Worm (Caenorhabditis elegans) whole organism, L1 larva: ENCODE results near the gene F56H9.6.

ENCODE experiments used
- C04F5.9 ChIP-seq: sonication (generic microtip); optimal IDR thresholded peaks from 2 replicates; lab custom pipeline; 2016; ENCODE audit warnings: missing genetic modification characterization, missing compliant biosample characterization
- C34B4.2 ChIP-seq: sonication (generic microtip); optimal IDR thresholded peaks from 2 replicates; lab custom pipeline; 2017; ENCODE audit warnings: mild to moderate bottlenecking, missing genetic modification characterization, missing compliant biosample characterization
- F16B12.6 ChIP-seq: fragments of 150-350 bp; optimal IDR thresholded peaks from 2 replicates; lab custom pipeline; 2014; ENCODE audit warnings: missing biosample characterization, missing genetic modification characterization
- aha-1 ChIP-seq: fragments of 150-350 bp; optimal IDR thresholded peaks from 2 replicates; lab custom pipeline; 2014; ENCODE audit warnings: missing biosample characterization, missing genetic modification characterization
- aly-2 ChIP-seq: fragments of 150-350 bp; optimal IDR thresholded peaks from 2 replicates; lab custom pipeline; 2014; ENCODE audit warnings: missing biosample characterization, missing genetic modification characterization
- ama-1 ChIP-seq: fragments of 150-350 bp; optimal IDR thresholded peaks from 2 replicates; lab custom pipeline; 2014
- ceh-63 ChIP-seq: fragments of 200-800 bp; sonication (Bioruptor generic); optimal IDR thresholded peaks from 2 replicates; lab custom pipeline; 2018; ENCODE audit warnings: mild to moderate bottlenecking, missing genetic modification characterization, missing compliant biosample characterization
- ceh-8 ChIP-seq: fragments of 200-800 bp; sonication (Bioruptor generic); optimal IDR thresholded peaks from 2 replicates; lab custom pipeline; 2018; ENCODE audit warnings: mild to moderate bottlenecking, missing genetic modification characterization, moderate library complexity, missing compliant biosample characterization
- ceh-82 ChIP-seq, 3 experiments: fragments of 150-350 bp in 1 of 3; sonication (generic microtip) in 2 of 3; optimal IDR thresholded peaks; 2 replicates each; lab custom pipeline; 2014 to 2017; ENCODE audit warnings: missing biosample characterization in 3 of 3, missing genetic modification characterization in 3 of 3
- ceh-90 ChIP-seq: sonication (generic microtip); optimal IDR thresholded peaks from 2 replicates; lab custom pipeline; 2016; ENCODE audit warnings: missing genetic modification characterization, missing compliant biosample characterization
- ces-1 ChIP-seq: fragments of 150-350 bp; optimal IDR thresholded peaks from 2 replicates; lab custom pipeline; 2014; ENCODE audit warnings: missing biosample characterization, missing genetic modification reagents, missing genetic modification characterization
- dpl-1 ChIP-seq, 3 experiments: fragments of 150-350 bp in 2 of 3; sonication (generic microtip) in 1 of 3; optimal IDR thresholded peaks; 2 replicates each; lab custom pipeline; 2014 to 2017; ENCODE audit warnings: missing biosample characterization in 3 of 3, missing genetic modification characterization in 3 of 3, missing genetic modification reagents in 3 of 3
- dsc-1 ChIP-seq: sonication (generic microtip); optimal IDR thresholded peaks from 2 replicates; lab custom pipeline; 2016; ENCODE audit warnings: mild to moderate bottlenecking, missing genetic modification characterization, missing compliant biosample characterization
- efl-1 ChIP-seq, 4 experiments: fragments of 150-350 bp; optimal IDR thresholded peaks in 3 of 4; peaks in 1 of 4; 1 replicate in 1 of 4; 2 replicates in 3 of 4; lab custom pipeline; 2014; ENCODE audit warnings: missing biosample characterization in 2 of 4, missing genetic modification characterization in 2 of 4, missing genetic modification reagents in 2 of 4
- efl-3 ChIP-seq: fragments of 200-800 bp; sonication (Bioruptor generic); optimal IDR thresholded peaks from 2 replicates; lab custom pipeline; 2018; ENCODE audit warnings: mild to moderate bottlenecking, missing genetic modification characterization, missing compliant biosample characterization
- elt-2 ChIP-seq: sonication (generic microtip); optimal IDR thresholded peaks from 2 replicates; lab custom pipeline; 2016; ENCODE audit warnings: missing genetic modification characterization, mild to moderate bottlenecking, inconsistent platforms, missing compliant biosample characterization, missing genetic modification reagents
- elt-3 ChIP-seq, 6 experiments: fragments of 150-350 bp in 1 of 6; sonication (generic microtip); optimal IDR thresholded peaks; 2 replicates each; lab custom pipeline; 2017 to 2018; ENCODE audit warnings: missing biosample characterization in 6 of 6, missing genetic modification characterization in 6 of 6, inconsistent platforms in 1 of 6
- ets-5 ChIP-seq: fragments of 200-800 bp; sonication (Bioruptor generic); IDR thresholded peaks from 2 replicates; pipeline ENCODE4 v1.3.6; 2022; ENCODE audit warnings: missing genetic modification characterization, missing compliant biosample characterization
- fkh-8 ChIP-seq: sonication (generic microtip); optimal IDR thresholded peaks from 2 replicates; lab custom pipeline; 2016; ENCODE audit warnings: mild to moderate bottlenecking, missing genetic modification characterization, missing compliant biosample characterization
- hlh-17 ChIP-seq: fragments of 200-800 bp; sonication (Bioruptor generic); optimal IDR thresholded peaks from 2 replicates; lab custom pipeline; 2018; ENCODE audit warnings: missing genetic modification characterization, mild to moderate bottlenecking, missing compliant biosample characterization, moderate library complexity, borderline replicate concordance
- hpl-2 ChIP-seq: fragments of 150-350 bp; optimal IDR thresholded peaks from 2 replicates; lab custom pipeline; 2014; ENCODE audit warnings: missing biosample characterization, missing genetic modification reagents, missing genetic modification characterization
- irx-1 ChIP-seq: sonication (generic microtip); optimal IDR thresholded peaks from 2 replicates; lab custom pipeline; 2016; ENCODE audit warnings: missing genetic modification characterization, missing compliant biosample characterization
- jun-1 ChIP-seq: fragments of 150-350 bp; optimal IDR thresholded peaks from 2 replicates; lab custom pipeline; 2014; ENCODE audit warnings: missing biosample characterization, missing genetic modification reagents, missing genetic modification characterization
- lin-13 ChIP-seq: fragments of 150-350 bp; optimal IDR thresholded peaks from 2 replicates; lab custom pipeline; 2014; ENCODE audit warnings: missing biosample characterization, missing genetic modification reagents, missing genetic modification characterization
- lin-14 ChIP-seq: fragments of 200-800 bp; sonication (Bioruptor generic); optimal IDR thresholded peaks from 2 replicates; lab custom pipeline; 2018; ENCODE audit warnings: mild to moderate bottlenecking, missing genetic modification characterization, moderate library complexity, missing compliant biosample characterization
- lin-15B ChIP-seq: fragments of 150-350 bp; sonication (generic microtip); optimal IDR thresholded peaks from 3 replicates; lab custom pipeline; 2014; ENCODE audit warnings: missing biosample characterization, missing genetic modification characterization
- lin-35 ChIP-seq, 2 experiments: fragments of 150-350 bp; optimal IDR thresholded peaks; 2 replicates each; lab custom pipeline; 2014; ENCODE audit warnings: missing biosample characterization in 2 of 2, missing genetic modification characterization in 2 of 2, missing genetic modification reagents in 2 of 2
- lin-39 ChIP-seq: fragments of 150-350 bp; optimal IDR thresholded peaks from 2 replicates; lab custom pipeline; 2014; ENCODE audit warnings: missing biosample characterization, missing genetic modification reagents, missing genetic modification characterization
- lsy-2 ChIP-seq, 2 experiments: fragments of 150-350 bp; optimal IDR thresholded peaks; 2 replicates each; lab custom pipeline; 2014; ENCODE audit warnings: missing biosample characterization in 2 of 2, missing genetic modification characterization in 2 of 2
- mab-9 ChIP-seq: fragments of 200-800 bp; sonication (Bioruptor generic); IDR thresholded peaks from 2 replicates; pipeline ENCODE4 v1.3.6; 2022; ENCODE audit warnings: missing genetic modification reagents, missing genetic modification characterization, missing compliant biosample characterization
- mdl-1 ChIP-seq, 2 experiments: fragments of 150-350 bp; optimal IDR thresholded peaks; 2 replicates each; lab custom pipeline; 2014 to 2017; ENCODE audit warnings: missing biosample characterization in 2 of 2, missing genetic modification characterization in 2 of 2, inconsistent platforms in 1 of 2
- nhr-11 ChIP-seq: fragments of 150-350 bp; optimal IDR thresholded peaks from 2 replicates; lab custom pipeline; 2014; ENCODE audit warnings: missing biosample characterization, missing genetic modification characterization
- nhr-20 ChIP-seq: sonication (generic microtip); optimal IDR thresholded peaks from 2 replicates; lab custom pipeline; 2016; ENCODE audit warnings: mild to moderate bottlenecking, missing genetic modification characterization, missing compliant biosample characterization
- nhr-28 ChIP-seq: fragments of 150-350 bp; optimal IDR thresholded peaks from 2 replicates; lab custom pipeline; 2014; ENCODE audit warnings: missing biosample characterization, missing genetic modification characterization
- nhr-47 ChIP-seq: sonication (generic microtip); optimal IDR thresholded peaks from 2 replicates; lab custom pipeline; 2016; ENCODE audit warnings: mild to moderate bottlenecking, missing genetic modification characterization, moderate library complexity, missing compliant biosample characterization
- nhr-71 ChIP-seq: sonication (generic microtip); optimal IDR thresholded peaks from 2 replicates; lab custom pipeline; 2016; ENCODE audit warnings: mild to moderate bottlenecking, missing genetic modification characterization, moderate library complexity, missing compliant biosample characterization
- nhr-77 ChIP-seq: fragments of 150-350 bp; optimal IDR thresholded peaks from 2 replicates; lab custom pipeline; 2014; ENCODE audit warnings: missing biosample characterization, missing genetic modification characterization
- nhr-85 ChIP-seq: sonication (generic microtip); peaks from one replicate; lab custom pipeline; 2016; ENCODE audit warnings: missing genetic modification characterization, inconsistent platforms, missing compliant biosample characterization
- pag-3 ChIP-seq: sonication (generic microtip); optimal IDR thresholded peaks from 2 replicates; lab custom pipeline; 2017; ENCODE audit warnings: missing genetic modification characterization, mild to moderate bottlenecking, missing compliant biosample characterization, antibody characterized with exemption, borderline replicate concordance; ENCODE audit not compliant: insufficient read depth
- pqm-1 ChIP-seq: sonication (generic microtip); optimal IDR thresholded peaks from 3 replicates; lab custom pipeline; 2017; ENCODE audit warnings: missing biosample characterization, missing genetic modification characterization
- snu-23 ChIP-seq: sonication (generic microtip); optimal IDR thresholded peaks from 2 replicates; lab custom pipeline; 2016; ENCODE audit warnings: missing genetic modification characterization, missing compliant biosample characterization
- sox-4 ChIP-seq: sonication (generic microtip); optimal IDR thresholded peaks from 2 replicates; lab custom pipeline; 2016; ENCODE audit warnings: missing genetic modification characterization, missing compliant biosample characterization
- sptf-1 ChIP-seq: fragments of 150-350 bp; optimal IDR thresholded peaks from 2 replicates; lab custom pipeline; 2014; ENCODE audit warnings: missing biosample characterization, missing genetic modification characterization
- swsn-7 ChIP-seq: sonication (generic microtip); optimal IDR thresholded peaks from 2 replicates; lab custom pipeline; 2016; ENCODE audit warnings: missing genetic modification characterization, missing compliant biosample characterization
- tbx-2 ChIP-seq: sonication (generic microtip); optimal IDR thresholded peaks from 2 replicates; lab custom pipeline; 2016; ENCODE audit warnings: missing genetic modification characterization, missing compliant biosample characterization
- tlp-1 ChIP-seq: fragments of 150-350 bp; optimal IDR thresholded peaks from 2 replicates; lab custom pipeline; 2014; ENCODE audit warnings: missing biosample characterization, missing genetic modification characterization
- unc-62 ChIP-seq: fragments of 150-350 bp; optimal IDR thresholded peaks from 2 replicates; lab custom pipeline; 2014; ENCODE audit warnings: missing biosample characterization, missing genetic modification reagents, missing genetic modification characterization
- zag-1 ChIP-seq: fragments of 150-350 bp; optimal IDR thresholded peaks from 2 replicates; lab custom pipeline; 2014; ENCODE audit warnings: missing biosample characterization, missing genetic modification characterization
- ztf-11 ChIP-seq, 2 experiments: sonication (generic microtip); optimal IDR thresholded peaks; 2 replicates each; lab custom pipeline; 2016 to 2017; ENCODE audit warnings: missing genetic modification characterization in 2 of 2, missing biosample characterization in 1 of 2, missing compliant biosample characterization in 1 of 2
- ztf-4 ChIP-seq: fragments of 150-350 bp; optimal IDR thresholded peaks from 2 replicates; lab custom pipeline; 2014; ENCODE audit warnings: missing biosample characterization, missing genetic modification characterization

F56H9.6 gene

ce11 chrV:12636248-12636647, 6.6 kb upstream of the F56H9.6 start (continued):
- TF ChIP-seq mab-9 (GFP tag; lab: Robert Waterston, UW) (no peak), elt-3 (tag; optimal IDR thresholded peaks at IDR 0.05; lab: Kevin White, UChicago) (peak in 2 of 6 experiments; percentile 13 to 39), efl-3 (GFP tag; lab: Kevin White, UChicago) (no peak), F16B12.6 (no peak), mdl-1 (tag; optimal IDR thresholded peaks at IDR 0.05; lab: Kevin White, UChicago) (peak in 1 of 2 experiments; percentile 3), nhr-47 (tag; lab: Kevin White, UChicago) (peak; percentile 12), ets-5 (GFP tag; lab: Robert Waterston, UW) (no peak), tbx-2 (tag; lab: Kevin White, UChicago) (peak; percentile 21), nhr-77 (tag; lab: Kevin White, UChicago) (no peak), efl-1 (optimal IDR thresholded peaks at IDR 0.05; lab: Kevin White, UChicago) (no peak), efl-1 (GFP tag; optimal IDR thresholded peaks at IDR 0.05 in 1 of 2; lab: Kevin White, UChicago) (peak in 1 of 2 experiments; percentile 36)

- TF ChIP-seq ceh-8 (GFP tag; lab: Kevin White, UChicago) (no peak), pag-3 (no peak), ama-1 (lab: Kevin White, UChicago) (no peak), ztf-11 (tag; optimal IDR thresholded peaks at IDR 0.05; lab: Kevin White, UChicago) (no peak), C04F5.9 (tag; lab: Kevin White, UChicago) (no peak), hpl-2 (no peak), nhr-11 (tag; lab: Kevin White, UChicago) (no peak), ceh-82 (tag; optimal IDR thresholded peaks at IDR 0.05; lab: Kevin White, UChicago) (no peak), elt-2 (tag; lab: Kevin White, UChicago) (peak; percentile 66), sptf-1 (tag; lab: Kevin White, UChicago) (no peak), nhr-77 (tag; lab: Kevin White, UChicago) (no peak), swsn-7 (tag; lab: Kevin White, UChicago) (peak; percentile 20), ztf-4 (no peak), nhr-71 (peak; percentile 91), lin-14 (GFP tag; lab: Kevin White, UChicago) (peak; percentile 90), lin-35 (GFP tag; optimal IDR thresholded peaks at IDR 0.05; lab: Kevin White, UChicago) (peak; percentile 7 to 84), lin-13 (GFP tag; lab: Kevin White, UChicago) (peak; percentile 58), zag-1 (tag; lab: Kevin White, UChicago) (no peak), mab-9 (GFP tag; lab: Robert Waterston, UW) (no peak), lin-15B (no peak), ces-1 (no peak), jun-1 (tag; lab: Kevin White, UChicago) (peak; percentile 13), aly-2 (tag; lab: Kevin White, UChicago) (no peak), nhr-85 (tag; lab: Kevin White, UChicago) (peak; percentile 98), elt-3 (tag; optimal IDR thresholded peaks at IDR 0.05; lab: Kevin White, UChicago) (peak in 2 of 6 experiments; percentile 93 to 99), pqm-1 (tag; lab: Kevin White, UChicago) (no peak), ceh-90 (tag; lab: Kevin White, UChicago) (no peak), hlh-17 (no peak), lin-39 (tag; lab: Kevin White, UChicago) (no peak), dsc-1 (no peak), ets-5 (GFP tag; lab: Robert Waterston, UW) (no peak), efl-1 (optimal IDR thresholded peaks at IDR 0.05; lab: Kevin White, UChicago) (peak in 1 of 2 experiments; percentile 35), efl-1 (GFP tag; optimal IDR thresholded peaks at IDR 0.05 in 1 of 2; lab: Kevin White, UChicago) (peak; percentile 20 to 92), nhr-20 (tag; lab: Kevin White, UChicago) (peak; percentile 96), ceh-63 (GFP tag; lab: Kevin White, UChicago) (no peak), C34B4.2 (tag; lab: Kevin White, UChicago) (no peak), fkh-8 (tag; lab: Kevin White, UChicago) (no peak), sox-4 (tag; lab: Kevin White, UChicago) (no peak), nhr-47 (tag; lab: Kevin White, UChicago) (peak; percentile 60), snu-23 (GFP tag; lab: Kevin White, UChicago) (no peak), irx-1 (tag; lab: Kevin White, UChicago) (peak; percentile 57), tlp-1 (tag; lab: Kevin White, UChicago) (no peak), aha-1 (tag; lab: Kevin White, UChicago) (no peak), lsy-2 (tag; optimal IDR thresholded peaks at IDR 0.05; lab: Kevin White, UChicago) (peak; percentile 66 to 69), unc-62 (no peak), dpl-1 (GFP tag; optimal IDR thresholded peaks at IDR 0.05; lab: Kevin White, UChicago) (peak; percentile 31 to 51 (median 49)), nhr-28 (tag; lab: Kevin White, UChicago) (no peak)
Measured at ce11 chrV:12635218-12635617, 5.6 kb upstream of the F56H9.6 start.
